Fruit fly (Drosophila melanogaster): ENCODE data around the gene CG17717.

- TF ChIP-seq rn (GFP tag; IDR thresholded peaks at IDR 0.05) (no peak), fd96Ca (GFP tag; IDR thresholded peaks at IDR 0.05) (peak; percentile 68; the same call in 2 of the 3 replicates), D1 (tag; optimal IDR thresholded peaks at IDR 0.05) (no peak), CG15710 (tag; optimal IDR thresholded peaks at IDR 0.05) (no peak), CG13204 (GFP tag; optimal IDR thresholded peaks at IDR 0.05) (no peak), CG8301 (tag; optimal IDR thresholded peaks at IDR 0.05) (peak; percentile 29), Ets98B (GFP tag; IDR thresholded peaks at IDR 0.05) (peak; percentile 53), CG10348 (GFP tag; IDR thresholded peaks at IDR 0.05) (no peak), Pif1A (GFP tag; optimal IDR thresholded peaks at IDR 0.05) (no peak), CG14655 (GFP tag; optimal IDR thresholded peaks at IDR 0.05) (peak; percentile 27), CG4496 (GFP tag; IDR thresholded peaks at IDR 0.05) (peak; percentile 78), gl (tag; optimal IDR thresholded peaks at IDR 0.05) (no peak), CG32121 (GFP tag; IDR thresholded peaks at IDR 0.05) (peak; percentile 13; the same call in 1 of the 2 replicates)
Measured at dm6 chrX:6574488-6574887, 14.6 kb upstream of the CG17717 start.

Data from whole organism, pupa.